Fruit fly (Drosophila melanogaster) whole organism, embryonic: ENCODE results near the gene Octbeta2R.
A peak's percentile ranks its signal among the peaks of the same experiment; 100 is the strongest.

Experiments used
- BtbVII ChIP-seq: fragments of 200-800 bp; sonication (Bioruptor generic); optimal IDR thresholded peaks from 3 replicates; lab custom pipeline; 2017; ENCODE audit warnings: missing biosample characterization, mild to moderate bottlenecking, missing genetic modification characterization
- CG10274 ChIP-seq: fragments of 200-800 bp; sonication (Bioruptor generic); optimal IDR thresholded peaks from 3 replicates; lab custom pipeline; 2017; ENCODE audit warnings: missing biosample characterization, mild to moderate bottlenecking, missing genetic modification characterization
- CG12299 ChIP-seq: fragments of 200-800 bp; sonication (Bioruptor generic); optimal IDR thresholded peaks from 2 replicates; lab custom pipeline; 2018; ENCODE audit warnings: missing biosample characterization, mild to moderate bottlenecking, missing genetic modification characterization
- CG13424 ChIP-seq: fragments of 200-800 bp; sonication (Bioruptor generic); optimal IDR thresholded peaks from 2 replicates; lab custom pipeline; 2019; ENCODE audit warnings: missing biosample characterization, mild to moderate bottlenecking, missing genetic modification characterization, moderate library complexity
- CG14014 ChIP-seq: fragments of 200-800 bp; sonication (Bioruptor generic); IDR thresholded peaks from 2 replicates; pipeline ENCODE4 v1.3.6; 2022; ENCODE audit warnings: missing biosample characterization, missing genetic modification characterization
- CG14050 ChIP-seq: fragments of 200-800 bp; sonication (Bioruptor generic); IDR thresholded peaks from 3 replicates; pipeline ENCODE4 v1.3.6; 2022; ENCODE audit warnings: missing biosample characterization, missing genetic modification characterization
- CG14860 ChIP-seq: fragments of 200-800 bp; sonication (Bioruptor generic); IDR thresholded peaks from 3 replicates; pipeline ENCODE4 v1.3.6; 2022; ENCODE audit warnings: missing biosample characterization, missing genetic modification characterization; ENCODE audit not compliant: partially characterized antibody
- CG15073 ChIP-seq: fragments of 200-800 bp; sonication (Bioruptor generic); optimal IDR thresholded peaks from 2 replicates; lab custom pipeline; 2016; ENCODE audit warnings: missing biosample characterization, missing genetic modification characterization
- CG15514 ChIP-seq: fragments of 200-800 bp; sonication (Bioruptor generic); optimal IDR thresholded peaks from 3 replicates; lab custom pipeline; 2017; ENCODE audit warnings: missing biosample characterization, missing genetic modification characterization, mild to moderate bottlenecking, moderate library complexity, missing genetic modification reagents
- CG18764 ChIP-seq: fragments of 200-800 bp; sonication (Bioruptor generic); optimal IDR thresholded peaks from 3 replicates; lab custom pipeline; 2016; ENCODE audit warnings: missing biosample characterization, missing genetic modification characterization
- CG30020 ChIP-seq: fragments of 200-800 bp; optimal IDR thresholded peaks from 2 replicates; lab custom pipeline; 2019; ENCODE audit warnings: missing biosample characterization, mild to moderate bottlenecking, missing genetic modification characterization, moderate library complexity
- CG3726 ChIP-seq: fragments of 200-800 bp; sonication (Bioruptor generic); IDR thresholded peaks from 3 replicates; pipeline ENCODE4, ENCODE4 v1.3.6; 2022; ENCODE audit warnings: missing biosample characterization, missing genetic modification characterization
- CG42726 ChIP-seq: fragments of 200-800 bp; sonication (Bioruptor generic); IDR thresholded peaks from 2 replicates; pipeline ENCODE4 v1.3.6; 2022; ENCODE audit warnings: missing biosample characterization, missing genetic modification characterization; ENCODE audit not compliant: partially characterized antibody
- CG4424 ChIP-seq: fragments of 200-800 bp; sonication (Bioruptor generic); optimal IDR thresholded peaks from 3 replicates; lab custom pipeline; 2016; ENCODE audit warnings: missing biosample characterization, missing genetic modification characterization
- CG7271 ChIP-seq: fragments of 200-800 bp; sonication (Bioruptor generic); optimal IDR thresholded peaks from 2 replicates; lab custom pipeline; 2018; ENCODE audit warnings: missing biosample characterization, mild to moderate bottlenecking, missing genetic modification characterization, moderate library complexity
- CG7786 ChIP-seq: fragments of 200-800 bp; sonication (Bioruptor generic); optimal IDR thresholded peaks from 2 replicates; lab custom pipeline; 2016; ENCODE audit warnings: missing biosample characterization, missing genetic modification characterization
- CG8089 ChIP-seq: fragments of 200-800 bp; sonication (Bioruptor generic); optimal IDR thresholded peaks from 3 replicates; lab custom pipeline; 2016; ENCODE audit warnings: missing biosample characterization, missing genetic modification characterization
- CG8281 ChIP-seq: fragments of 200-800 bp; sonication (Bioruptor generic); optimal IDR thresholded peaks from 2 replicates; lab custom pipeline; 2018; ENCODE audit warnings: missing biosample characterization, mild to moderate bottlenecking, missing genetic modification characterization, moderate library complexity
- CG8290 ChIP-seq, 3 experiments: fragments of 200-800 bp; sonication (Bioruptor generic); optimal IDR thresholded peaks; 2 replicates each; lab custom pipeline; 2016 to 2019; ENCODE audit warnings: missing biosample characterization in 3 of 3, missing genetic modification characterization in 3 of 3, mild to moderate bottlenecking in 2 of 3, moderate library complexity in 1 of 3
- CG8944 ChIP-seq: fragments of 200-800 bp; sonication (Bioruptor generic); optimal IDR thresholded peaks from 3 replicates; lab custom pipeline; 2016; ENCODE audit warnings: missing biosample characterization, missing genetic modification characterization
- CkIIα-i1 ChIP-seq: fragments of 200-800 bp; sonication (Bioruptor generic); IDR thresholded peaks from 2 replicates; pipeline ENCODE4 v1.3.6; 2022; ENCODE audit warnings: missing biosample characterization, missing genetic modification characterization
- Dek ChIP-seq: fragments of 200-800 bp; sonication (Bioruptor generic); optimal IDR thresholded peaks from 3 replicates; lab custom pipeline; 2019; ENCODE audit warnings: missing biosample characterization, mild to moderate bottlenecking, missing genetic modification characterization, moderate library complexity
- E2f2 ChIP-seq: fragments of 200-800 bp; sonication (Bioruptor generic); IDR thresholded peaks from 2 replicates; pipeline ENCODE4 v1.3.6; 2022; ENCODE audit warnings: missing biosample characterization, missing genetic modification characterization
- Gsc ChIP-seq: fragments of 200-800 bp; sonication (Bioruptor generic); IDR thresholded peaks from 2 replicates; pipeline ENCODE4 v1.3.6; 2022; ENCODE audit warnings: missing biosample characterization, missing genetic modification characterization
- HLH4C ChIP-seq: fragments of 200-800 bp; sonication (Bioruptor generic); IDR thresholded peaks from 3 replicates; pipeline ENCODE4 v1.3.6; 2022; ENCODE audit warnings: missing biosample characterization, missing genetic modification characterization; ENCODE audit not compliant: partially characterized antibody
- Hmr ChIP-seq: fragments of 200-800 bp; sonication (Bioruptor generic); optimal IDR thresholded peaks from 3 replicates; lab custom pipeline; 2017; ENCODE audit warnings: mild to moderate bottlenecking, missing biosample characterization, missing genetic modification reagents, missing genetic modification characterization
- MBD-R2 ChIP-seq: fragments of 200-800 bp; sonication (Bioruptor generic); IDR thresholded peaks from 2 replicates; pipeline ENCODE4 v1.3.6; 2022; ENCODE audit warnings: missing biosample characterization, missing genetic modification characterization
- Taf1 ChIP-seq: fragments of 200-800 bp; sonication (Bioruptor generic); IDR thresholded peaks from 2 replicates; pipeline ENCODE4 v1.3.6; 2022; ENCODE audit warnings: missing biosample characterization, missing genetic modification characterization
- Xrp1 ChIP-seq: fragments of 200-800 bp; sonication (Bioruptor generic); IDR thresholded peaks from 2 replicates; pipeline ENCODE4 v1.3.6; 2022; ENCODE audit warnings: missing biosample characterization, missing genetic modification characterization
- al ChIP-seq: fragments of 200-800 bp; sonication (Bioruptor generic); IDR thresholded peaks from 2 replicates; pipeline ENCODE4 v1.3.6; 2022; ENCODE audit warnings: missing biosample characterization, missing genetic modification characterization
- br ChIP-seq: fragments of >200 bp; optimal IDR thresholded peaks from 2 replicates; lab custom pipeline; 2017
- bsh ChIP-seq, 2 experiments: fragments of 200-800 bp; sonication (Bioruptor generic); optimal IDR thresholded peaks; 2 replicates each; lab custom pipeline; 2017 to 2018; ENCODE audit warnings: mild to moderate bottlenecking in 2 of 2, missing biosample characterization in 2 of 2, missing genetic modification characterization in 2 of 2, moderate library complexity in 1 of 2
- caup ChIP-seq: fragments of 200-800 bp; sonication (Bioruptor generic); optimal IDR thresholded peaks from 3 replicates; lab custom pipeline; 2017; ENCODE audit warnings: missing biosample characterization, mild to moderate bottlenecking, missing genetic modification characterization, moderate library complexity; ENCODE audit not compliant: severe bottlenecking
- dan ChIP-seq: fragments of 200-800 bp; sonication (Bioruptor generic); IDR thresholded peaks from 2 replicates; pipeline ENCODE4 v1.3.6; 2022; ENCODE audit warnings: missing biosample characterization, missing genetic modification characterization
- dati ChIP-seq: fragments of 200-800 bp; sonication (Bioruptor generic); IDR thresholded peaks from 2 replicates; pipeline ENCODE4 v1.3.6; 2022; ENCODE audit warnings: missing biosample characterization, missing genetic modification characterization
- esg ChIP-seq: fragments of 200-800 bp; sonication (Bioruptor generic); conservative IDR thresholded peaks from 2 replicates; pipeline ENCODE4 v1.3.6; 2022; ENCODE audit warnings: missing biosample characterization, missing genetic modification characterization
- fd3F ChIP-seq: fragments of 200-800 bp; sonication (Bioruptor generic); optimal IDR thresholded peaks from 2 replicates; lab custom pipeline; 2018; ENCODE audit warnings: missing biosample characterization, mild to moderate bottlenecking, missing genetic modification characterization, moderate library complexity
- grau ChIP-seq: fragments of 200-800 bp; optimal IDR thresholded peaks from 3 replicates; lab custom pipeline; 2019; ENCODE audit warnings: missing biosample characterization, mild to moderate bottlenecking, missing genetic modification characterization, moderate library complexity
- nerfin-1 ChIP-seq: fragments of 200-800 bp; sonication (Bioruptor generic); optimal IDR thresholded peaks from 3 replicates; lab custom pipeline; 2019; ENCODE audit warnings: missing biosample characterization, mild to moderate bottlenecking, missing genetic modification characterization, moderate library complexity
- org-1 ChIP-seq: fragments of 200-800 bp; sonication (Bioruptor generic); optimal IDR thresholded peaks from 2 replicates; lab custom pipeline; 2017; ENCODE audit warnings: missing biosample characterization, missing genetic modification characterization
- prd ChIP-seq, 3 experiments: fragments of >200 bp in 2 of 3; fragments of 200-800 bp in 1 of 3; sonication (Bioruptor generic) in 1 of 3; optimal IDR thresholded peaks in 2 of 3; IDR thresholded peaks in 1 of 3; 2 replicates in 2 of 3; 3 replicates in 1 of 3; pipeline versions ENCODE4 v1.3.6 to Lab custom; 2017 to 2022; ENCODE audit warnings: missing biosample characterization in 1 of 3, missing genetic modification characterization in 1 of 3
- psq ChIP-seq: fragments of 200-800 bp; sonication (Bioruptor generic); optimal IDR thresholded peaks from 2 replicates; lab custom pipeline; 2017; ENCODE audit warnings: missing biosample characterization, missing genetic modification characterization
- repo ChIP-seq: fragments of 200-800 bp; sonication (Bioruptor generic); optimal IDR thresholded peaks from 2 replicates; lab custom pipeline; 2016; ENCODE audit warnings: missing biosample characterization, missing genetic modification characterization
- row ChIP-seq: fragments of 200-800 bp; sonication (Bioruptor generic); IDR thresholded peaks from 3 replicates; pipeline ENCODE4 v1.3.6; 2022; ENCODE audit warnings: missing biosample characterization, missing genetic modification characterization
- salm ChIP-seq: fragments of 200-800 bp; sonication (Bioruptor generic); optimal IDR thresholded peaks from 2 replicates; lab custom pipeline; 2018; ENCODE audit warnings: missing biosample characterization, mild to moderate bottlenecking, missing genetic modification characterization
- schlank ChIP-seq: fragments of 200-800 bp; sonication (Bioruptor generic); optimal IDR thresholded peaks from 2 replicates; lab custom pipeline; 2018; ENCODE audit warnings: missing biosample characterization, mild to moderate bottlenecking, missing genetic modification characterization
- seq ChIP-seq: fragments of 200-800 bp; sonication (Bioruptor generic); IDR thresholded peaks from 2 replicates; pipeline ENCODE4 v1.3.6; 2022; ENCODE audit warnings: missing biosample characterization, missing genetic modification characterization
- ttk ChIP-seq: fragments of 200-800 bp; sonication (Bioruptor generic); IDR thresholded peaks from 2 replicates; pipeline ENCODE4 v2.1.2; 2022; ENCODE audit warnings: missing biosample characterization, missing genetic modification characterization
- wor ChIP-seq: fragments of 200-800 bp; sonication (Bioruptor generic); IDR thresholded peaks from 2 replicates; pipeline ENCODE4 v1.3.6; 2022; ENCODE audit warnings: missing biosample characterization, missing genetic modification characterization
- zf30C ChIP-seq: fragments of 200-800 bp; sonication (Bioruptor generic); optimal IDR thresholded peaks from 3 replicates; lab custom pipeline; 2018; ENCODE audit warnings: missing biosample characterization, mild to moderate bottlenecking, missing genetic modification characterization

Octbeta2R gene

dm6 chr3R:12591672-12592071, 3.9 kb downstream of the Octbeta2R start (continued):
- TF ChIP-seq zf30C (GFP tag; lab: Kevin White, UChicago) (no peak), Taf1 (no peak), row (peak; percentile 79; the same call in 2 of the 3 replicates), MBD-R2 (no peak), CG7271 (tag; lab: Kevin White, UChicago) (no peak), CG30020 (tag; lab: Kevin White, UChicago) (no peak), CG15073 (GFP tag; lab: Kevin White, UChicago) (no peak), dati (no peak), CG42726 (GFP tag; lab: Robert Waterston, UW) (no peak), wor (no peak), grau (tag; lab: Kevin White, UChicago) (peak; percentile 47), org-1 (GFP tag; lab: Kevin White, UChicago) (peak; percentile 40), CG18764 (GFP tag; lab: Kevin White, UChicago) (no peak), CG8944 (GFP tag; lab: Kevin White, UChicago) (no peak), schlank (tag; lab: Kevin White, UChicago) (no peak), BtbVII (GFP tag; lab: Kevin White, UChicago) (no peak), salm (tag; lab: Kevin White, UChicago) (no peak), CG8290 (GFP tag; optimal IDR thresholded peaks at IDR 0.05; lab: Kevin White, UChicago) (no peak), CG8290 (tag; optimal IDR thresholded peaks at IDR 0.05; lab: Kevin White, UChicago) (no peak), nerfin-1 (tag; lab: Kevin White, UChicago) (no peak), fd3F (GFP tag; lab: Kevin White, UChicago) (no peak), CG14050 (no peak), CG14860 (GFP tag; lab: Robert Waterston, UW) (no peak), CG14014 (0 out of 2 replicates have a peak, but pooled peaks have one; percentile 17), Dek (no peak), bsh (GFP tag; optimal IDR thresholded peaks at IDR 0.05; lab: Kevin White, UChicago) (no peak), al (GFP tag; lab: Robert Waterston, UW) (no peak), CG15514 (GFP tag; lab: Kevin White, UChicago) (peak; percentile 38), br (lab: Kevin White, UChicago) (no peak), HLH4C (GFP tag; lab: Robert Waterston, UW) (peak; percentile 49; the same call in 2 of the 3 replicates), CG7786 (no peak), caup (GFP tag; lab: Kevin White, UChicago) (peak; percentile 20), repo (no peak), psq (GFP tag; lab: Kevin White, UChicago) (no peak), Gsc (GFP tag; lab: Robert Waterston, UW) (no peak), Hmr (GFP tag; lab: Kevin White, UChicago) (peak; percentile 58), CkIIα-i1 (no peak), CG4424 (no peak), ttk (no peak; the same call in 1 of the 2 replicates), CG8089 (GFP tag; lab: Kevin White, UChicago) (no peak), CG8281 (tag; lab: Kevin White, UChicago) (no peak), E2f2 (no peak), seq (GFP tag; lab: Robert Waterston, UW) (peak; percentile 35; the same call in 1 of the 2 replicates), CG13424 (peak; percentile 24), dan (no peak), prd (optimal IDR thresholded peaks at IDR 0.05; lab: Kevin White, UChicago) (no peak), prd (GFP tag; IDR thresholded peaks at IDR 0.05; lab: Robert Waterston, UW) (peak; percentile 39; the same call in 2 of the 3 replicates), CG3726 (no peak), CG12299 (tag; lab: Kevin White, UChicago) (no peak), esg (GFP tag; lab: Robert Waterston, UW) (0 out of 2 replicates have a peak, but pooled peaks have one; percentile 21), Xrp1 (GFP tag; lab: Robert Waterston, UW) (no peak), CG10274 (no peak)
